Fruit fly (Drosophila melanogaster) whole organism, embryonic: Measurements from ENCODE around the gene Mdh2.

Experiments used
- Bteb2 ChIP-seq: fragments of 200-800 bp; sonication (Bioruptor generic); optimal IDR thresholded peaks from 2 replicates; lab custom pipeline; 2016; ENCODE audit warnings: missing biosample characterization, missing genetic modification characterization
- CG10565 ChIP-seq: fragments of 200-800 bp; sonication (Bioruptor generic); optimal IDR thresholded peaks from 3 replicates; lab custom pipeline; 2016; ENCODE audit warnings: missing biosample characterization, mild to moderate bottlenecking, missing genetic modification characterization
- CG11085 ChIP-seq: fragments of 200-800 bp; sonication (Bioruptor generic); IDR thresholded peaks from 2 replicates; pipeline ENCODE4 v1.3.6; 2022; ENCODE audit warnings: missing biosample characterization, missing genetic modification characterization
- CG11504 ChIP-seq: fragments of 200-800 bp; sonication (Bioruptor generic); optimal IDR thresholded peaks from 3 replicates; lab custom pipeline; 2019; ENCODE audit warnings: missing biosample characterization, mild to moderate bottlenecking, missing genetic modification characterization, moderate library complexity
- CG12219 ChIP-seq: fragments of 200-800 bp; sonication (Bioruptor generic); optimal IDR thresholded peaks from 3 replicates; lab custom pipeline; 2018; ENCODE audit warnings: missing biosample characterization, mild to moderate bottlenecking, missing genetic modification characterization
- CG12744 ChIP-seq: fragments of 200-800 bp; sonication (Bioruptor generic); optimal IDR thresholded peaks from 2 replicates; lab custom pipeline; 2016; ENCODE audit warnings: missing biosample characterization, missing genetic modification characterization
- CG17385 ChIP-seq: fragments of 200-800 bp; sonication (Bioruptor generic); optimal IDR thresholded peaks from 3 replicates; lab custom pipeline; 2018; ENCODE audit warnings: missing biosample characterization, mild to moderate bottlenecking, missing genetic modification characterization
- CG17912 ChIP-seq: fragments of 200-800 bp; sonication (Bioruptor generic); optimal IDR thresholded peaks from 2 replicates; lab custom pipeline; 2018; ENCODE audit warnings: missing biosample characterization, mild to moderate bottlenecking, missing genetic modification characterization
- CG18262 ChIP-seq: fragments of 200-800 bp; optimal IDR thresholded peaks from 3 replicates; lab custom pipeline; 2019; ENCODE audit warnings: missing biosample characterization, mild to moderate bottlenecking, missing genetic modification characterization, moderate library complexity
- CG2116 ChIP-seq: fragments of 200-800 bp; sonication (Bioruptor generic); optimal IDR thresholded peaks from 3 replicates; lab custom pipeline; 2018; ENCODE audit warnings: missing biosample characterization, mild to moderate bottlenecking, missing genetic modification characterization
- CG32772 ChIP-seq: fragments of 200-800 bp; sonication (Bioruptor generic); IDR thresholded peaks from 2 replicates; pipeline ENCODE4 v1.3.6; 2022; ENCODE audit warnings: missing biosample characterization, missing genetic modification characterization
- CG3281 ChIP-seq: fragments of 200-800 bp; sonication (Bioruptor generic); optimal IDR thresholded peaks from 3 replicates; lab custom pipeline; 2017; ENCODE audit warnings: missing biosample characterization, mild to moderate bottlenecking, missing genetic modification characterization
- CG34422 ChIP-seq: fragments of 200-800 bp; sonication (Bioruptor generic); IDR thresholded peaks from 3 replicates; pipeline ENCODE4 v1.3.6; 2022; ENCODE audit warnings: missing biosample characterization, missing genetic modification characterization
- CG3726 ChIP-seq: fragments of 200-800 bp; sonication (Bioruptor generic); IDR thresholded peaks from 3 replicates; pipeline ENCODE4, ENCODE4 v1.3.6; 2022; ENCODE audit warnings: missing biosample characterization, missing genetic modification characterization
- CG4424 ChIP-seq: fragments of 200-800 bp; sonication (Bioruptor generic); optimal IDR thresholded peaks from 3 replicates; lab custom pipeline; 2016; ENCODE audit warnings: missing biosample characterization, missing genetic modification characterization
- CG6254 ChIP-seq: fragments of 200-800 bp; sonication (Bioruptor generic); optimal IDR thresholded peaks from 3 replicates; lab custom pipeline; 2017; ENCODE audit warnings: mild to moderate bottlenecking, missing biosample characterization, missing genetic modification reagents, missing genetic modification characterization
- CG6689 ChIP-seq: fragments of 200-800 bp; sonication (Bioruptor generic); IDR thresholded peaks from 2 replicates; pipeline ENCODE4 v1.3.6; 2022; ENCODE audit warnings: missing biosample characterization, missing genetic modification characterization
- CG7928 ChIP-seq: fragments of 200-800 bp; sonication (Bioruptor generic); optimal IDR thresholded peaks from 2 replicates; lab custom pipeline; 2017; ENCODE audit warnings: missing biosample characterization, mild to moderate bottlenecking, missing genetic modification characterization
- CG8359 ChIP-seq: fragments of 200-800 bp; sonication (Bioruptor generic); optimal IDR thresholded peaks from 2 replicates; lab custom pipeline; 2017; ENCODE audit warnings: missing biosample characterization, mild to moderate bottlenecking, missing genetic modification characterization, borderline replicate concordance
- CG8765 ChIP-seq: fragments of 200-800 bp; sonication (Bioruptor generic); IDR thresholded peaks from 2 replicates; pipeline ENCODE4 v1.3.6; 2022; ENCODE audit warnings: missing biosample characterization, missing genetic modification characterization
- CTCF ChIP-seq: fragments of 200-800 bp; sonication (Bioruptor generic); optimal IDR thresholded peaks from 2 replicates; lab custom pipeline; 2017; ENCODE audit warnings: missing biosample characterization, mild to moderate bottlenecking, missing genetic modification characterization, moderate library complexity
- D19B ChIP-seq: fragments of 200-800 bp; sonication (Bioruptor generic); optimal IDR thresholded peaks from 2 replicates; lab custom pipeline; 2017; ENCODE audit warnings: missing biosample characterization, mild to moderate bottlenecking, missing genetic modification characterization
- Dp ChIP-seq: fragments of 200-800 bp; sonication (Bioruptor generic); optimal IDR thresholded peaks from 2 replicates; lab custom pipeline; 2018; ENCODE audit warnings: missing biosample characterization, mild to moderate bottlenecking, missing genetic modification characterization, moderate library complexity
- Fer2 ChIP-seq: fragments of 200-800 bp; sonication (Bioruptor generic); optimal IDR thresholded peaks from 2 replicates; lab custom pipeline; 2018; ENCODE audit warnings: missing biosample characterization, mild to moderate bottlenecking, missing genetic modification characterization, moderate library complexity
- HLH3B ChIP-seq: fragments of 200-800 bp; sonication (Bioruptor generic); IDR thresholded peaks from 2 replicates; pipeline ENCODE4 v1.3.6; 2022; ENCODE audit warnings: missing biosample characterization, missing genetic modification characterization
- HmgZ ChIP-seq: fragments of 200-800 bp; sonication (Bioruptor generic); optimal IDR thresholded peaks from 2 replicates; lab custom pipeline; 2018; ENCODE audit warnings: missing biosample characterization, mild to moderate bottlenecking, missing genetic modification characterization
- NC2α ChIP-seq: fragments of 200-800 bp; sonication (Bioruptor generic); optimal IDR thresholded peaks from 2 replicates; lab custom pipeline; 2016; ENCODE audit warnings: missing biosample characterization, missing genetic modification characterization
- Nf-YB ChIP-seq: fragments of 200-800 bp; sonication (Bioruptor generic); optimal IDR thresholded peaks from 3 replicates; lab custom pipeline; 2019; ENCODE audit warnings: missing biosample characterization, mild to moderate bottlenecking, missing genetic modification characterization, moderate library complexity
- NfI ChIP-seq: fragments of 200-800 bp; sonication (Bioruptor generic); optimal IDR thresholded peaks from 3 replicates; lab custom pipeline; 2018; ENCODE audit warnings: missing biosample characterization, mild to moderate bottlenecking, missing genetic modification characterization, moderate library complexity
- Scr ChIP-seq: fragments of 200-800 bp; sonication (Bioruptor generic); IDR thresholded peaks from 2 replicates; pipeline ENCODE4 v1.3.6; 2022; ENCODE audit warnings: missing biosample characterization, missing genetic modification characterization; ENCODE audit not compliant: partially characterized antibody
- Ssrp ChIP-seq: fragments of 200-800 bp; sonication (Bioruptor generic); optimal IDR thresholded peaks from 2 replicates; lab custom pipeline; 2018; ENCODE audit warnings: missing biosample characterization, mild to moderate bottlenecking, missing genetic modification characterization, moderate library complexity
- ci ChIP-seq: fragments of 200-800 bp; sonication (Bioruptor generic); IDR thresholded peaks from 3 replicates; pipeline ENCODE4 v1.3.6; 2022; ENCODE audit warnings: missing biosample characterization, missing genetic modification characterization
- corto ChIP-seq: fragments of 200-800 bp; sonication (Bioruptor generic); optimal IDR thresholded peaks from 2 replicates; lab custom pipeline; 2016; ENCODE audit warnings: missing biosample characterization, mild to moderate bottlenecking, missing genetic modification characterization, moderate library complexity
- dati ChIP-seq: fragments of 200-800 bp; sonication (Bioruptor generic); IDR thresholded peaks from 2 replicates; pipeline ENCODE4 v1.3.6; 2022; ENCODE audit warnings: missing biosample characterization, missing genetic modification characterization
- eve ChIP-seq, 2 experiments: fragments of >200 bp; optimal IDR thresholded peaks; 2 replicates each; lab custom pipeline; 2017; ENCODE audit warnings: missing biosample characterization in 2 of 2, missing genetic modification characterization in 2 of 2
- eyg ChIP-seq: fragments of 200-800 bp; sonication (Bioruptor generic); optimal IDR thresholded peaks from 3 replicates; lab custom pipeline; 2016; ENCODE audit warnings: missing biosample characterization, missing genetic modification characterization
- ftz-f1 ChIP-seq: fragments of 200-800 bp; sonication (Bioruptor generic); optimal IDR thresholded peaks from 2 replicates; lab custom pipeline; 2016; ENCODE audit warnings: missing biosample characterization, missing genetic modification characterization
- gcm ChIP-seq: fragments of 200-800 bp; sonication (Bioruptor generic); optimal IDR thresholded peaks from 2 replicates; lab custom pipeline; 2019; ENCODE audit warnings: missing biosample characterization, mild to moderate bottlenecking, missing genetic modification characterization, moderate library complexity
- insv ChIP-seq, 2 experiments: fragments of 200-800 bp; sonication (Bioruptor generic); optimal IDR thresholded peaks; 3 replicates each; lab custom pipeline; 2016 to 2018; ENCODE audit warnings: missing biosample characterization in 2 of 2, missing genetic modification characterization in 2 of 2
- p53 ChIP-seq: fragments of 200-800 bp; sonication (Bioruptor generic); optimal IDR thresholded peaks from 2 replicates; lab custom pipeline; 2016; ENCODE audit warnings: missing biosample characterization, missing genetic modification characterization
- pnt ChIP-seq: fragments of 200-800 bp; sonication (Bioruptor generic); optimal IDR thresholded peaks from 3 replicates; lab custom pipeline; 2016; ENCODE audit warnings: missing biosample characterization, missing genetic modification characterization
- prd ChIP-seq, 3 experiments: fragments of >200 bp in 2 of 3; fragments of 200-800 bp in 1 of 3; sonication (Bioruptor generic) in 1 of 3; optimal IDR thresholded peaks in 2 of 3; IDR thresholded peaks in 1 of 3; 2 replicates in 2 of 3; 3 replicates in 1 of 3; pipeline versions ENCODE4 v1.3.6 to Lab custom; 2017 to 2022; ENCODE audit warnings: missing biosample characterization in 1 of 3, missing genetic modification characterization in 1 of 3
- row ChIP-seq: fragments of 200-800 bp; sonication (Bioruptor generic); IDR thresholded peaks from 3 replicates; pipeline ENCODE4 v1.3.6; 2022; ENCODE audit warnings: missing biosample characterization, missing genetic modification characterization
- scrt ChIP-seq: fragments of 200-800 bp; sonication (Bioruptor generic); optimal IDR thresholded peaks from 2 replicates; lab custom pipeline; 2018; ENCODE audit warnings: missing biosample characterization, mild to moderate bottlenecking, missing genetic modification characterization, moderate library complexity
- sima ChIP-seq: fragments of 200-800 bp; sonication (Bioruptor generic); optimal IDR thresholded peaks from 2 replicates; lab custom pipeline; 2016; ENCODE audit warnings: missing biosample characterization, missing genetic modification characterization
- slou ChIP-seq: fragments of 200-800 bp; sonication (Bioruptor generic); optimal IDR thresholded peaks from 3 replicates; lab custom pipeline; 2016; ENCODE audit warnings: missing biosample characterization, missing genetic modification characterization
- sob ChIP-seq: fragments of 200-800 bp; sonication (Bioruptor generic); IDR thresholded peaks from 2 replicates; pipeline ENCODE4 v1.3.6; 2022; ENCODE audit warnings: missing biosample characterization, missing genetic modification characterization
- tll ChIP-seq, 2 experiments: fragments of 200-800 bp in 1 of 2; fragments of >200 bp in 1 of 2; sonication (Bioruptor generic) in 1 of 2; optimal IDR thresholded peaks; 2 replicates each; lab custom pipeline; 2017 to 2019; ENCODE audit warnings: missing biosample characterization in 2 of 2, missing genetic modification characterization in 2 of 2, mild to moderate bottlenecking in 1 of 2, moderate library complexity in 1 of 2
- trh ChIP-seq: fragments of 200-800 bp; sonication (Bioruptor generic); optimal IDR thresholded peaks from 2 replicates; lab custom pipeline; 2016; ENCODE audit warnings: missing biosample characterization, missing genetic modification characterization
- zen2 ChIP-seq: fragments of 200-800 bp; sonication (Bioruptor generic); IDR thresholded peaks from 3 replicates; pipeline ENCODE4 v1.3.6; 2022; ENCODE audit warnings: missing biosample characterization, missing genetic modification characterization; ENCODE audit not compliant: partially characterized antibody

The Mdh2 gene

DNA sequence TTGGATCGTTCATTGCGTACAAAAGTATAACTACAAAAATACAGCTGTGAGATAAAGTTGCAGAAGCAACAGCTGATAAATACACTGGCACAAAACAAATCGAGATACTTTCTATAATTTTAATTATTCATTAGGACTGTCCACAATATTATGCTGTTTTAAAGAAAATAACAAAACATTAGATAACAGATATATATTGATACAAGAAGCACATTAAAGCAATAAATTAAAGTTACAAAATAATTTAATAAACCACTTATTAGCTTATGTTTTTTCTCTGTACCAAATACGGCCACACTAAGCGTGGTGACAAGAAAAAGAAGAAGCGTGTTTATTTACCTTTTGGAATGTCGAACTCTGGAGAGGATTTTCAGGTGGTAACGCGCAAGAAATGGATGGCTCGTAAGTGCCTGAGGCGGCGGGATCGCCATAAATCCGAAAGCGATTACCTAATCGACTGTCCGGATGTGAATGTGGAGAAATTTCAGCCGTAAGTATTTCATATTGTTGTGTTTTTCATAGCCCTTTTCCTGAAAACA is 5.9 kb upstream of the Mdh2 start, which contains the start of the genes CG7988 and CG7183 (continued):
- TF ChIP-seq row (GFP tag; lab: Robert Waterston, UW) (peak; percentile 100), Fer2 (tag; lab: Kevin White, UChicago) (peak; percentile 95), ftz-f1 (GFP tag; lab: Kevin White, UChicago) (peak; percentile 58), CG12744 (peak; percentile 94), CG4424 (GFP tag; lab: Kevin White, UChicago) (peak; percentile 98), gcm (peak; percentile 99), HLH3B (peak; percentile 99), CG8765 (GFP tag; lab: Robert Waterston, UW) (peak; percentile 95), CG7928 (GFP tag; lab: Kevin White, UChicago) (peak; percentile 62), Scr (GFP tag; lab: Robert Waterston, UW) (peak; percentile 23; the same call in 1 of the 2 replicates), CG6254 (GFP tag; lab: Kevin White, UChicago) (peak; percentile 87), CG11085 (peak; percentile 97), scrt (peak; percentile 89), CG8359 (peak; percentile 80), CG10565 (GFP tag; lab: Kevin White, UChicago) (peak; percentile 87), CG17912 (GFP tag; lab: Kevin White, UChicago) (peak; percentile 83), CG34422 (GFP tag; lab: Robert Waterston, UW) (peak; percentile 99), CG32772 (GFP tag; lab: Robert Waterston, UW) (peak; percentile 99), p53 (GFP tag; lab: Kevin White, UChicago) (peak; percentile 70), CG11504 (peak; percentile 97), ci (GFP tag; lab: Robert Waterston, UW) (peak; percentile 97), sima (GFP tag; lab: Kevin White, UChicago) (peak; percentile 82), CG3281 (GFP tag; lab: Kevin White, UChicago) (peak; percentile 91), prd (optimal IDR thresholded peaks at IDR 0.05; lab: Kevin White, UChicago) (no peak), prd (GFP tag; IDR thresholded peaks at IDR 0.05; lab: Robert Waterston, UW) (peak; percentile 99), HmgZ (tag; lab: Kevin White, UChicago) (peak; percentile 97), eve (GFP tag; optimal IDR thresholded peaks at IDR 0.05; lab: Kevin White, UChicago) (peak in 1 of 2 experiments; percentile 70), Ssrp (tag; lab: Kevin White, UChicago) (peak; percentile 99), CTCF (peak; percentile 60), CG12219 (GFP tag; lab: Kevin White, UChicago) (peak; percentile 90), CG3726 (peak; percentile 98), CG6689 (GFP tag; lab: Robert Waterston, UW) (peak; percentile 99), corto (GFP tag; lab: Kevin White, UChicago) (no peak), D19B (peak; percentile 79), trh (GFP tag; lab: Kevin White, UChicago) (peak; percentile 95), Nf-YB (GFP tag; lab: Kevin White, UChicago) (peak; percentile 89), eyg (GFP tag; lab: Kevin White, UChicago) (peak; percentile 89), sob (GFP tag; lab: Robert Waterston, UW) (peak; percentile 99), pnt (peak; percentile 95), CG18262 (tag; lab: Kevin White, UChicago) (peak; percentile 99), insv (GFP tag; optimal IDR thresholded peaks at IDR 0.05; lab: Kevin White, UChicago) (peak in 1 of 2 experiments; percentile 70), CG17385 (GFP tag; lab: Kevin White, UChicago) (peak; percentile 100), Bteb2 (GFP tag; lab: Kevin White, UChicago) (peak; percentile 97), tll (GFP tag; optimal IDR thresholded peaks at IDR 0.05; lab: Kevin White, UChicago) (peak in 1 of 2 experiments; percentile 90), NfI (GFP tag; lab: Kevin White, UChicago) (peak; percentile 97), CG2116 (GFP tag; lab: Kevin White, UChicago) (peak; percentile 90), dati (peak; percentile 93), NC2α (GFP tag; lab: Kevin White, UChicago) (peak; percentile 80), slou (GFP tag; lab: Kevin White, UChicago) (peak; percentile 92), zen2 (no peak), Dp (GFP tag; lab: Kevin White, UChicago) (peak; percentile 22)
